Fruit fly (Drosophila melanogaster): ENCODE data around the gene Alg13.

Gene Alg13

dm6 chr3R:29153197-29153644 is 14.8 kb upstream of the Alg13 start, which contains the start of the genes Slbp and Rpn2:
TSS of gene Slbp (minus strand) at chr3R:29153266.
TSS of gene Rpn2 (plus strand) at chr3R:29153524.
- TF ChIP-seq CG8159 (tag; optimal IDR thresholded peaks at IDR 0.05) (peak; percentile 24), CG15710 (tag; optimal IDR thresholded peaks at IDR 0.05) (peak; percentile 28), Snoo (tag; optimal IDR thresholded peaks at IDR 0.05) (peak; percentile 23), D1 (tag; optimal IDR thresholded peaks at IDR 0.05) (no peak)

- TF ChIP-seq CG4496 (GFP tag; IDR thresholded peaks at IDR 0.05) (peak; percentile 68; the same call in 2 of the 3 replicates), Pif1B (GFP tag; optimal IDR thresholded peaks at IDR 0.05) (no peak), CG8301 (tag; optimal IDR thresholded peaks at IDR 0.05) (peak; percentile 61), CG15710 (tag; optimal IDR thresholded peaks at IDR 0.05) (peak; percentile 42), fd96Ca (GFP tag; IDR thresholded peaks at IDR 0.05) (peak; percentile 52; the same call in 1 of the 3 replicates), Snoo (tag; optimal IDR thresholded peaks at IDR 0.05) (peak; percentile 49), CG17806 (tag; optimal IDR thresholded peaks at IDR 0.05) (peak; percentile 49), EcR (GFP tag; optimal IDR thresholded peaks at IDR 0.05) (no peak), CG8159 (tag; optimal IDR thresholded peaks at IDR 0.05) (peak; percentile 59), CG13204 (GFP tag; optimal IDR thresholded peaks at IDR 0.05) (no peak), CG14655 (GFP tag; optimal IDR thresholded peaks at IDR 0.05) (no peak), D1 (tag; optimal IDR thresholded peaks at IDR 0.05) (no peak), rn (GFP tag; IDR thresholded peaks at IDR 0.05) (no peak), CG34367 (tag; optimal IDR thresholded peaks at IDR 0.05) (peak; percentile 28), Pif1A (GFP tag; optimal IDR thresholded peaks at IDR 0.05) (no peak), Ets98B (GFP tag; IDR thresholded peaks at IDR 0.05) (peak; percentile 73), CG9948 (tag; optimal IDR thresholded peaks at IDR 0.05) (peak; percentile 20), gl (tag; optimal IDR thresholded peaks at IDR 0.05) (no peak), CG12605 (GFP tag; IDR thresholded peaks at IDR 0.05) (peak; percentile 66), CG32121 (GFP tag; IDR thresholded peaks at IDR 0.05) (peak; percentile 50), CG10348 (GFP tag; IDR thresholded peaks at IDR 0.05) (no peak)
Measured at dm6 chr3R:29151621-29152092, 13.3 kb upstream of the Alg13 start, which contains the start of gene eIF2D. TSS of gene eIF2D (minus strand) at chr3R:29151794.

- TF ChIP-seq CG12605 (GFP tag; IDR thresholded peaks at IDR 0.05) (peak; percentile 54; the same call in 1 of the 2 replicates), CG9948 (tag; optimal IDR thresholded peaks at IDR 0.05) (no peak), CG8159 (tag; optimal IDR thresholded peaks at IDR 0.05) (no peak), CG14655 (GFP tag; optimal IDR thresholded peaks at IDR 0.05) (no peak), CG13204 (GFP tag; optimal IDR thresholded peaks at IDR 0.05) (no peak), Ets98B (GFP tag; IDR thresholded peaks at IDR 0.05) (0 out of 2 replicates have a peak, but pooled peaks have one; percentile 7), CG4496 (GFP tag; IDR thresholded peaks at IDR 0.05) (peak; percentile 59; the same call in 2 of the 3 replicates), Pif1A (GFP tag; optimal IDR thresholded peaks at IDR 0.05) (no peak), gl (tag; optimal IDR thresholded peaks at IDR 0.05) (no peak), CG8301 (tag; optimal IDR thresholded peaks at IDR 0.05) (no peak), D1 (tag; optimal IDR thresholded peaks at IDR 0.05) (no peak), Pif1B (GFP tag; optimal IDR thresholded peaks at IDR 0.05) (no peak), CG17806 (tag; optimal IDR thresholded peaks at IDR 0.05) (no peak), CG10348 (GFP tag; IDR thresholded peaks at IDR 0.05) (no peak), CG34367 (tag; optimal IDR thresholded peaks at IDR 0.05) (no peak), CG32121 (GFP tag; IDR thresholded peaks at IDR 0.05) (peak; percentile 55), rn (GFP tag; IDR thresholded peaks at IDR 0.05) (no peak), fd96Ca (GFP tag; IDR thresholded peaks at IDR 0.05) (no peak), Snoo (tag; optimal IDR thresholded peaks at IDR 0.05) (peak; percentile 37), EcR (GFP tag; optimal IDR thresholded peaks at IDR 0.05) (peak; percentile 67), CG15710 (tag; optimal IDR thresholded peaks at IDR 0.05) (peak; percentile 6)
Measured at dm6 chr3R:29148072-29148471, 9.7 kb upstream of the Alg13 start, which contains the start of the genes CG11882 and Pglym78. TSS of gene CG11882 (minus strand) at chr3R:29148172. TSS of gene Pglym78 (plus strand) at chr3R:29148248.

- no peak for TF ChIP-seq rn (GFP tag; IDR thresholded peaks at IDR 0.05)
- no peak for TF ChIP-seq Pif1B (GFP tag; optimal IDR thresholded peaks at IDR 0.05)
- peak; percentile 40; the same call in 1 of the 2 replicates for TF ChIP-seq CG12605 (GFP tag; IDR thresholded peaks at IDR 0.05)
- no peak for TF ChIP-seq Snoo (tag; optimal IDR thresholded peaks at IDR 0.05)
- no peak for TF ChIP-seq CG17806 (tag; optimal IDR thresholded peaks at IDR 0.05)
- no peak for TF ChIP-seq CG8301 (tag; optimal IDR thresholded peaks at IDR 0.05)
Measured at dm6 chr3R:29146710-29147109, 8.3 kb upstream of the Alg13 start, which contains the start of gene CG14511. TSS of gene CG14511 (minus strand) at chr3R:29146893.

DNA sequence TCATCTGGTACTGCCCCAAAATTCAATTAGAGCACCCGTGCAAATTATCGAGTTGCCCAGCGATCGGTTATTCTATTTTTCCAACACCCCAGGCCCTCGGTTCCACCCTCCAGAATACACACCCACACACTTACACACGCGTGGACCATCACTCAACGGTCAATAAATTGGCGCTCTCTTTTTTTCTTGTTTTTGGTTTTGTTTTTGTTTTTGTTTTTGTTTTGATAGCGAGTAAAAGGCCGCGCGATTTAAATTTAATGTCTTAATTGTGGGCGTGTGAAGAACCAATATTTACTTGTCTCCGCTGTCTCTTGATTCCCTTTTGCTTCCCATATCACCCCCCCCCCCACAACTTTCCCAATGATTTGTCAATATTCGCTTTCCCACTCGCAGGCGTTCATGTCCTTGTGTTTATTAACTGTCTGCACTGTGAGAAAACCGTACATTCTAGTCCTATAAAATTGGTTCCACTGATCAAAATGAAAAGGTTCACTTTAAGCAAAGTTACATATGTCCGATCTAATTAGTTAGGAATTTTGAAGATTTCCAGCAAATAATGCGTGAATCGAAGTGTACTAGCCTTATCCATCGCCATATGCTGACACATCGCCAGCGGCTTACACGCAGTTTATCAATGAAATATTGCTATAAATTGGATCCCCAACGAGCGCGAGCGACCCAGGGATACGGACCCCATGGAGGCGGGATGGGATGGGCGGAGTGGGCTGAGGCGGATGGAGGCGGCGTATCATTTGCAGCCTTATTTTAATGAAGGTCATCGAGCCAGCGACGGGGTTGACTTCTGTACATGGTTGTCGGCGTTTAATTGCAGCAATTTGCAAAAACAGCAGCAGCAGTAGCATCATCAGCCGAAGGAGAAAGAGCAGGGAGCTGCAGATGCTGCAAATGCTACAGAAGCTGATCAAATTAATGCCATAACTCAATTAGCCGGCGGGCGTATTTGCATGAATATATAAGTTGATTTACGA is 1.7 kb upstream of the Alg13 start:
- peak; percentile 69 for TF ChIP-seq CG8159 (tag; optimal IDR thresholded peaks at IDR 0.05)
- TF ChIP-seq CG15710 (tag; optimal IDR thresholded peaks at IDR 0.05) = no peak
- no peak for TF ChIP-seq Pif1B (GFP tag; optimal IDR thresholded peaks at IDR 0.05)
- 0 out of 3 replicates have a peak, but pooled peaks have one; percentile 5 for TF ChIP-seq fd96Ca (GFP tag; IDR thresholded peaks at IDR 0.05)
- TF ChIP-seq CG17806 (tag; optimal IDR thresholded peaks at IDR 0.05) = peak; percentile 51
- peak; percentile 19 for TF ChIP-seq gl (tag; optimal IDR thresholded peaks at IDR 0.05)
- TF ChIP-seq CG4496 (GFP tag; IDR thresholded peaks at IDR 0.05) = no peak
- TF ChIP-seq CG8301 (tag; optimal IDR thresholded peaks at IDR 0.05) = peak; percentile 1
- TF ChIP-seq CG14655 (GFP tag; optimal IDR thresholded peaks at IDR 0.05) = no peak
- no peak for TF ChIP-seq rn (GFP tag; IDR thresholded peaks at IDR 0.05)
- TF ChIP-seq EcR (GFP tag; optimal IDR thresholded peaks at IDR 0.05) = peak; percentile 37

Data from whole organism, pupa.